Fruit fly (Drosophila melanogaster) whole organism, adult: ENCODE data around the gene Arp5.

Experiments used
- CG11617 ChIP-seq: fragments of 200-800 bp; sonication (Bioruptor generic); optimal IDR thresholded peaks from 2 replicates; lab custom pipeline; 2017; ENCODE audit warnings: mild to moderate bottlenecking, missing biosample characterization, missing genetic modification reagents, missing genetic modification characterization
- CG12768 ChIP-seq: fragments of 200-800 bp; sonication (Bioruptor generic); optimal IDR thresholded peaks from 2 replicates; lab custom pipeline; 2017; ENCODE audit warnings: missing biosample characterization, missing genetic modification characterization, mild to moderate bottlenecking, moderate library complexity, missing genetic modification reagents
- CG14711 ChIP-seq: fragments of 200-800 bp; sonication (Bioruptor generic); optimal IDR thresholded peaks from 2 replicates; lab custom pipeline; 2018; ENCODE audit warnings: missing biosample characterization, mild to moderate bottlenecking, missing genetic modification characterization, moderate library complexity
- CG1620 ChIP-seq: fragments of 200-800 bp; sonication (Bioruptor generic); optimal IDR thresholded peaks from 2 replicates; lab custom pipeline; 2016; ENCODE audit warnings: missing biosample characterization, missing genetic modification characterization
- CG33017 ChIP-seq: fragments of 200-800 bp; sonication (Bioruptor generic); optimal IDR thresholded peaks from 2 replicates; lab custom pipeline; 2018; ENCODE audit warnings: missing biosample characterization, mild to moderate bottlenecking, missing genetic modification characterization, moderate library complexity
- CG5204 ChIP-seq: fragments of 200-800 bp; sonication (Bioruptor generic); optimal IDR thresholded peaks from 2 replicates; lab custom pipeline; 2016; ENCODE audit warnings: missing biosample characterization, missing genetic modification characterization
- CG7045 ChIP-seq: fragments of 200-800 bp; sonication (Bioruptor generic); optimal IDR thresholded peaks from 2 replicates; lab custom pipeline; 2017; ENCODE audit warnings: missing biosample characterization, mild to moderate bottlenecking, missing genetic modification characterization
- CG7101 ChIP-seq: fragments of 200-800 bp; sonication (Bioruptor generic); optimal IDR thresholded peaks from 2 replicates; lab custom pipeline; 2018; ENCODE audit warnings: missing biosample characterization, mild to moderate bottlenecking, missing genetic modification characterization, moderate library complexity
- Clk ChIP-seq: fragments of 200-800 bp; sonication (Bioruptor generic); optimal IDR thresholded peaks from 2 replicates; lab custom pipeline; 2017; ENCODE audit warnings: missing biosample characterization, missing genetic modification characterization
- Crg-1 ChIP-seq: fragments of 200-800 bp; sonication (Bioruptor generic); optimal IDR thresholded peaks from 2 replicates; lab custom pipeline; 2016; ENCODE audit warnings: missing biosample characterization, missing genetic modification characterization
- Hr96 ChIP-seq: fragments of 200-800 bp; sonication (Bioruptor generic); optimal IDR thresholded peaks from 2 replicates; lab custom pipeline; 2016; ENCODE audit warnings: missing biosample characterization, missing genetic modification characterization
- Mnt ChIP-seq: fragments of 200-800 bp; sonication (Bioruptor generic); optimal IDR thresholded peaks from 2 replicates; lab custom pipeline; 2016; ENCODE audit warnings: missing biosample characterization, mild to moderate bottlenecking, missing genetic modification characterization
- bab1 ChIP-seq: fragments of 200-800 bp; sonication (Bioruptor generic); optimal IDR thresholded peaks from 3 replicates; lab custom pipeline; 2019; ENCODE audit warnings: missing biosample characterization, mild to moderate bottlenecking, missing genetic modification characterization, moderate library complexity
- cic ChIP-seq: fragments of 200-800 bp; sonication (Bioruptor generic); optimal IDR thresholded peaks from 2 replicates; lab custom pipeline; 2017; ENCODE audit warnings: missing biosample characterization, mild to moderate bottlenecking, missing genetic modification characterization, moderate library complexity
- cnc ChIP-seq, 2 experiments: fragments of >200 bp; optimal IDR thresholded peaks; 2 replicates each; lab custom pipeline; 2017
- kay ChIP-seq: fragments of 200-800 bp; sonication (Bioruptor generic); peaks from one replicate; lab custom pipeline; 2016; ENCODE audit warnings: missing biosample characterization, missing genetic modification characterization, borderline replicate concordance
- ovo ChIP-seq: fragments of 200-800 bp; sonication (Bioruptor generic); optimal IDR thresholded peaks from 2 replicates; lab custom pipeline; 2016; ENCODE audit warnings: missing biosample characterization, missing genetic modification characterization
- pad ChIP-seq: fragments of 200-800 bp; sonication (Bioruptor generic); optimal IDR thresholded peaks from 3 replicates; lab custom pipeline; 2017; ENCODE audit warnings: missing biosample characterization, missing genetic modification characterization, mild to moderate bottlenecking, moderate library complexity, missing genetic modification reagents
- tj ChIP-seq: fragments of 200-800 bp; sonication (Bioruptor generic); optimal IDR thresholded peaks from 3 replicates; lab custom pipeline; 2017; ENCODE audit warnings: missing biosample characterization, mild to moderate bottlenecking, missing genetic modification characterization, moderate library complexity
- toe ChIP-seq: fragments of 200-800 bp; sonication (Bioruptor generic); optimal IDR thresholded peaks from 2 replicates; lab custom pipeline; 2016; ENCODE audit warnings: missing biosample characterization, missing genetic modification characterization

Gene Arp5

DNA sequence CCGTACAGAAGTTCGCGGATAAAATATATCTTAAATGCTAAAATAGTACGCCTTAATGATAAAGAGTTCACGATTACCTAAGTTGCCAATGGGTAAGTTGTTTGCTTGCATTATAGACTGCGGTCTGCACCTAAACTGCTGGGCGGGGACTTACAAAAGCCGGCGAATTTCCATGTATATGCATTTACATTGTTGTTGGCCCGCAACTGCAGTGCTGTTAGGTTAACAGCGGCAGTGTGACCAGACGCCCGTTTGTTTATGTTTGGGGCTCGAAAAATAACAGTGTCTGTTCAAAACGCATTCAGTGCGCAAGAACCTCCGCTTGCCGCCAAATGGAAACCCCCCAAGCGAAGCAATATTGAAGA is 14.6 kb downstream of the Arp5 start:
- no peak for TF ChIP-seq Hr96 (GFP tag; lab: Kevin White, UChicago)
- TF ChIP-seq CG7045 (GFP tag; lab: Kevin White, UChicago), result no peak
- no peak for TF ChIP-seq CG12768
- no peak for TF ChIP-seq bab1
- no peak for TF ChIP-seq CG5204
- no peak for TF ChIP-seq kay
- no peak for TF ChIP-seq CG33017 (tag; lab: Kevin White, UChicago)
- no peak for TF ChIP-seq CG14711 (tag; lab: Kevin White, UChicago)
- TF ChIP-seq Crg-1 (GFP tag; lab: Kevin White, UChicago), result no peak
- no peak for TF ChIP-seq Mnt (GFP tag; lab: Kevin White, UChicago)
- no peak for TF ChIP-seq tj (GFP tag; lab: Kevin White, UChicago)
- no peak for TF ChIP-seq cic
- TF ChIP-seq pad (GFP tag; lab: Kevin White, UChicago), result no peak

dm6 chr3R:18208479-18208878 is 23.2 kb downstream of the Arp5 start, which contains the start of gene CG44158:
CG44158 (plus strand) TSS chr3R:18208779.
- TF ChIP-seq CG7101 (tag; lab: Kevin White, UChicago), result no peak
- no peak for TF ChIP-seq Mnt (GFP tag; lab: Kevin White, UChicago)
- no peak for TF ChIP-seq ovo
- no peak for TF ChIP-seq pad (GFP tag; lab: Kevin White, UChicago)
- no peak for TF ChIP-seq cic
- no peak for TF ChIP-seq Hr96 (GFP tag; lab: Kevin White, UChicago)
- TF ChIP-seq toe (GFP tag; lab: Kevin White, UChicago), result no peak
- no peak for TF ChIP-seq Clk
- no peak for TF ChIP-seq CG11617

DNA sequence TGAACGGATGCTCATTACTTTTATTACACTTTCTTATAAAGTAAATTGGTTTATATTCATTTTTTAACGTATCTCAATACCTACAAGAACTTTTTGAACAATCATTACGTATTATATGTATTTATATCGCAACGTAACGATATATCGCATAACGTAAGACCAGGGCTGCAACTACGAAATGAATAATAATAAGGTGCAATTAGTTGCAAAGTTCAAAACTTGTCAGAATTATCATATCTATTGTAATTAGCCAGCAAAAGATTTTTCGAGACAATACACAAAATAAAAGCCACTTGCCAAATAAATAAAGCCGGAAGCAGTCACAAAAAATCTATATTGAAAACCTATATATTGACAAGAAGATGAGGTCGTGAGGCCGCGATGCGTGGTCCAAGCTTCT is 30.0 kb downstream of the Arp5 start:
- TF ChIP-seq CG14711 (tag; lab: Kevin White, UChicago) (peak; percentile 22), CG33017 (tag; lab: Kevin White, UChicago) (peak; percentile 32), Crg-1 (GFP tag; lab: Kevin White, UChicago) (no peak), Mnt (GFP tag; lab: Kevin White, UChicago) (peak; percentile 29), bab1 (peak; percentile 52), cnc (optimal IDR thresholded peaks at IDR 0.05; lab: Kevin White, UChicago) (no peak), pad (GFP tag; lab: Kevin White, UChicago) (no peak), CG12768 (peak; percentile 35), Hr96 (GFP tag; lab: Kevin White, UChicago) (peak; percentile 55), CG7101 (tag; lab: Kevin White, UChicago) (peak; percentile 10), cic (no peak), kay (no peak), toe (GFP tag; lab: Kevin White, UChicago) (peak; percentile 69), tj (GFP tag; lab: Kevin White, UChicago) (no peak), CG5204 (peak; percentile 31), Clk (no peak), CG1620 (no peak), CG7045 (GFP tag; lab: Kevin White, UChicago) (no peak), CG11617 (peak; percentile 22), ovo (no peak)

- TF ChIP-seq Hr96 (GFP tag; lab: Kevin White, UChicago), result no peak
- TF ChIP-seq cnc (optimal IDR thresholded peaks at IDR 0.05; lab: Kevin White, UChicago), result no peak
- no peak for TF ChIP-seq pad (GFP tag; lab: Kevin White, UChicago)
Measured at dm6 chr3R:18215900-18216299, 30.6 kb downstream of the Arp5 start, which contains the start of gene CG14314. CG14314 (plus strand) TSS chr3R:18216142.

DNA sequence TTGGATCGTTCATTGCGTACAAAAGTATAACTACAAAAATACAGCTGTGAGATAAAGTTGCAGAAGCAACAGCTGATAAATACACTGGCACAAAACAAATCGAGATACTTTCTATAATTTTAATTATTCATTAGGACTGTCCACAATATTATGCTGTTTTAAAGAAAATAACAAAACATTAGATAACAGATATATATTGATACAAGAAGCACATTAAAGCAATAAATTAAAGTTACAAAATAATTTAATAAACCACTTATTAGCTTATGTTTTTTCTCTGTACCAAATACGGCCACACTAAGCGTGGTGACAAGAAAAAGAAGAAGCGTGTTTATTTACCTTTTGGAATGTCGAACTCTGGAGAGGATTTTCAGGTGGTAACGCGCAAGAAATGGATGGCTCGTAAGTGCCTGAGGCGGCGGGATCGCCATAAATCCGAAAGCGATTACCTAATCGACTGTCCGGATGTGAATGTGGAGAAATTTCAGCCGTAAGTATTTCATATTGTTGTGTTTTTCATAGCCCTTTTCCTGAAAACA is 35.0 kb downstream of the Arp5 start, which contains the start of the genes CG7988 and CG7183:
Gene CG7988, plus strand, starts transcription at position 316 of the 539 bp plus-strand sequence.
Gene CG7183, minus strand, starts transcription at position 489 of the 539 bp plus-strand sequence.
- peak; percentile 98 for TF ChIP-seq bab1
- TF ChIP-seq Crg-1 (GFP tag; lab: Kevin White, UChicago), result peak; percentile 93
- peak; percentile 94 for TF ChIP-seq Hr96 (GFP tag; lab: Kevin White, UChicago)
- peak; percentile 95 for TF ChIP-seq CG1620
- TF ChIP-seq Mnt (GFP tag; lab: Kevin White, UChicago), result peak; percentile 88
- TF ChIP-seq toe (GFP tag; lab: Kevin White, UChicago), result peak; percentile 96
- TF ChIP-seq tj (GFP tag; lab: Kevin White, UChicago), result peak; percentile 81
- TF ChIP-seq CG14711 (tag; lab: Kevin White, UChicago), result peak; percentile 96
- TF ChIP-seq CG12768, result peak; percentile 93
- TF ChIP-seq CG7101 (tag; lab: Kevin White, UChicago), result peak; percentile 98
- TF ChIP-seq Clk, result peak; percentile 85
- peak; percentile 71 for TF ChIP-seq cic
- TF ChIP-seq CG33017 (tag; lab: Kevin White, UChicago), result peak; percentile 98
- TF ChIP-seq CG11617, result peak; percentile 97
- TF ChIP-seq cnc (optimal IDR thresholded peaks at IDR 0.05; lab: Kevin White, UChicago), result no peak
- no peak for TF ChIP-seq CG5204
- peak; percentile 95 for TF ChIP-seq CG7045 (GFP tag; lab: Kevin White, UChicago)
- TF ChIP-seq kay, result no peak
- TF ChIP-seq ovo, result peak; percentile 51
- peak; percentile 82 for TF ChIP-seq pad (GFP tag; lab: Kevin White, UChicago)

DNA sequence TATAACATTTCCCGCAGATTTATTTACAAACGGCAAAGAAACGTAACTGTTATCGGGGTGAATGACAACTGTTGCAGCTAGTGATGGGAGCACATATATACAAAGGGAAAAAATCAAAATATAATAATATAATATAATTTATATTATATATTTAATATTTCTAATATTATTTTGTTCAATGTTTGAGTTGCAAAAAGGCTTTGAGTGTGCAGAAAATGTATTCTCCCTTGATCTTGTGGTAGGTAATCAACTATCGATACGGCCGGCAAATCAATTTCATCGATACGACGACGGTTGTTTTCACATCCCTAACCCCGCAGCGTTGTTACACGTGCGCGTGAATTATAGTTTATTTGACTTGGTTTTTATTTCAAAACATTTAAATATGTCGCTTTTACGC is 38.1 kb downstream of the Arp5 start, which contains the start of the genes mTerf5 and Non3:
Gene mTerf5, minus strand, starts transcription at position 249 of the 400 bp plus-strand sequence.
Gene Non3, plus strand, starts transcription at position 289 of the 400 bp plus-strand sequence.
- TF ChIP-seq CG7101 (tag; lab: Kevin White, UChicago) (peak; percentile 73), Mnt (GFP tag; lab: Kevin White, UChicago) (peak; percentile 98), CG5204 (no peak), Clk (peak; percentile 21), Crg-1 (GFP tag; lab: Kevin White, UChicago) (peak; percentile 32), cic (peak; percentile 6), CG1620 (peak; percentile 64), kay (no peak), bab1 (peak; percentile 82), Hr96 (GFP tag; lab: Kevin White, UChicago) (no peak), pad (GFP tag; lab: Kevin White, UChicago) (peak; percentile 46), CG12768 (peak; percentile 61), tj (GFP tag; lab: Kevin White, UChicago) (peak; percentile 51), CG11617 (peak; percentile 80), toe (GFP tag; lab: Kevin White, UChicago) (no peak), cnc (optimal IDR thresholded peaks at IDR 0.05; lab: Kevin White, UChicago) (no peak), CG14711 (tag; lab: Kevin White, UChicago) (peak; percentile 71), CG33017 (tag; lab: Kevin White, UChicago) (peak; percentile 57), CG7045 (GFP tag; lab: Kevin White, UChicago) (peak; percentile 47), ovo (peak; percentile 74)
